Worm (Caenorhabditis elegans) whole organism, L1 larva: ENCODE results near the gene srx-64.

Source experiments
- fkh-10 ChIP-seq: sonication (generic microtip); optimal IDR thresholded peaks from 2 replicates; lab custom pipeline; 2017; ENCODE audit warnings: missing biosample characterization, missing genetic modification reagents, missing genetic modification characterization
- irx-1 ChIP-seq: sonication (generic microtip); optimal IDR thresholded peaks from 2 replicates; lab custom pipeline; 2016; ENCODE audit warnings: missing genetic modification characterization, missing compliant biosample characterization
- lin-13 ChIP-seq: fragments of 150-350 bp; optimal IDR thresholded peaks from 2 replicates; lab custom pipeline; 2014; ENCODE audit warnings: missing biosample characterization, missing genetic modification reagents, missing genetic modification characterization
- lsy-2 ChIP-seq, 2 experiments: fragments of 150-350 bp; optimal IDR thresholded peaks; 2 replicates each; lab custom pipeline; 2014; ENCODE audit warnings: missing biosample characterization in 2 of 2, missing genetic modification characterization in 2 of 2
- mef-2 ChIP-seq: fragments of 150-350 bp; optimal IDR thresholded peaks from 2 replicates; lab custom pipeline; 2014; ENCODE audit warnings: missing biosample characterization, missing genetic modification characterization
- nhr-11 ChIP-seq: fragments of 150-350 bp; optimal IDR thresholded peaks from 2 replicates; lab custom pipeline; 2014; ENCODE audit warnings: missing biosample characterization, missing genetic modification characterization
- nhr-76 ChIP-seq: sonication (generic microtip); optimal IDR thresholded peaks from 2 replicates; lab custom pipeline; 2017; ENCODE audit warnings: missing biosample characterization, missing genetic modification characterization
- rnt-1 ChIP-seq: sonication (generic microtip); optimal IDR thresholded peaks from 2 replicates; lab custom pipeline; 2016; ENCODE audit warnings: mild to moderate bottlenecking, missing genetic modification characterization, moderate library complexity, missing compliant biosample characterization
- skn-1 ChIP-seq: fragments of 150-350 bp; optimal IDR thresholded peaks from 2 replicates; lab custom pipeline; 2014; ENCODE audit warnings: missing biosample characterization, missing genetic modification characterization
- snu-23 ChIP-seq: sonication (generic microtip); optimal IDR thresholded peaks from 2 replicates; lab custom pipeline; 2016; ENCODE audit warnings: missing genetic modification characterization, missing compliant biosample characterization
- unc-62 ChIP-seq: fragments of 150-350 bp; optimal IDR thresholded peaks from 2 replicates; lab custom pipeline; 2014; ENCODE audit warnings: missing biosample characterization, missing genetic modification reagents, missing genetic modification characterization
- vab-15 ChIP-seq: sonication (generic microtip); optimal IDR thresholded peaks from 2 replicates; lab custom pipeline; 2017; ENCODE audit warnings: missing genotype, mild to moderate bottlenecking, missing genetic modification characterization, missing compliant biosample characterization
- ztf-11 ChIP-seq, 2 experiments: sonication (generic microtip); optimal IDR thresholded peaks; 2 replicates each; lab custom pipeline; 2016 to 2017; ENCODE audit warnings: missing genetic modification characterization in 2 of 2, missing biosample characterization in 1 of 2, missing compliant biosample characterization in 1 of 2

DNA sequence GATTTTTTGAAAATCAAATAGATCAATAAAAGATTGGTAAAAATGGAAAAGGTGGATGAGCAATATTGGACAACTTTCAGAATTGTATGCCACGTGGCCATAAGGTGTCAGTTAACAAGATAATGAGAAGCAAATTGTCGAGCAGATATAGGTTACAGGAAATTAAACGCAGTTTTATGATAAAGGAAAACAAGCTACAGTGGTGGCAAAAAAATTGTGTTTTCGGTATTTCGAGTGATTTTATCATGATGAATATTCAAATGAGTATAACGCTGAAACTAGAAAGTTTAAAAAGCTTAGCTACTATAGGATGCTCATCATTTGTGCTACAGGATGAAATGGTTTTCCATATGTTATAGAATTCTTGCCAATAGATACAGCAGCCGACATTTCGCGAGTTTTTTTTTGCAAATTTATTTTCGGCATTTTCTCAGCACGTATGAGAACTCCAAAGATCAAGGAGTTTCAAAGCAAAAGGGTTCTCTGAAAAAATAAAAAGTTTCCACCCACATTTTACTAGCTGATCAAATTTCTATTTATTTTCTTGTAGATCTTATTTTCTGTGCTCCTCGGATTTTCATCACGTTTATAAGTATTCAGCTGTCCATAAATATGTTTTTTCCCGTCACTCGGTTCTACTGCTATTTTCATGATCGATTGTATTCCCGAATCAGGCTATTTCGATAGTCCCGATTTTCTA, 26.6 kb upstream of the srx-64 start, which contains the start of the genes str-229 and srh-190:
- TF ChIP-seq ztf-11 (tag; optimal IDR thresholded peaks at IDR 0.05; lab: Kevin White, UChicago) (no peak), vab-15 (tag; lab: Kevin White, UChicago) (no peak), lin-13 (GFP tag; lab: Kevin White, UChicago) (no peak), lsy-2 (tag; optimal IDR thresholded peaks at IDR 0.05; lab: Kevin White, UChicago) (no peak), unc-62 (GFP tag; lab: Kevin White, UChicago) (no peak), mef-2 (tag; lab: Kevin White, UChicago) (no peak), nhr-11 (tag; lab: Kevin White, UChicago) (no peak), snu-23 (no peak), rnt-1 (tag; lab: Kevin White, UChicago) (no peak), fkh-10 (GFP tag; lab: Kevin White, UChicago) (no peak), irx-1 (tag; lab: Kevin White, UChicago) (no peak), nhr-76 (tag; lab: Kevin White, UChicago) (no peak), skn-1 (tag; lab: Kevin White, UChicago) (no peak)
